Fruit fly (Drosophila melanogaster) whole organism, embryonic: ENCODE data around the gene CG4733.

Source experiments
- Aef1 ChIP-seq: fragments of 200-800 bp; sonication (Bioruptor generic); IDR thresholded peaks from 3 replicates; pipeline ENCODE4 v1.3.6; 2022; ENCODE audit warnings: missing biosample characterization, missing genetic modification characterization
- Awh ChIP-seq: fragments of 200-800 bp; sonication (Bioruptor generic); IDR thresholded peaks from 2 replicates; pipeline ENCODE4, ENCODE4 v1.3.6; 2022; ENCODE audit warnings: missing biosample characterization, missing genetic modification characterization
- BtbVII ChIP-seq: fragments of 200-800 bp; sonication (Bioruptor generic); optimal IDR thresholded peaks from 3 replicates; lab custom pipeline; 2017; ENCODE audit warnings: missing biosample characterization, mild to moderate bottlenecking, missing genetic modification characterization
- CG1233 ChIP-seq: fragments of 200-800 bp; sonication (Bioruptor generic); optimal IDR thresholded peaks from 4 replicates; lab custom pipeline; 2018; ENCODE audit warnings: missing biosample characterization, mild to moderate bottlenecking, missing genetic modification characterization
- CG13296 ChIP-seq: fragments of 200-800 bp; sonication (Bioruptor generic); optimal IDR thresholded peaks from 3 replicates; lab custom pipeline; 2018; ENCODE audit warnings: missing biosample characterization, mild to moderate bottlenecking, missing genetic modification characterization
- CG1603 ChIP-seq: fragments of 200-800 bp; sonication (Bioruptor generic); optimal IDR thresholded peaks from 2 replicates; lab custom pipeline; 2019; ENCODE audit warnings: missing biosample characterization, mild to moderate bottlenecking, missing genetic modification characterization, moderate library complexity
- CG1647 ChIP-seq: fragments of 200-800 bp; sonication (Bioruptor generic); optimal IDR thresholded peaks from 3 replicates; lab custom pipeline; 2016; ENCODE audit warnings: missing biosample characterization, missing genetic modification characterization
- CG17829 ChIP-seq: fragments of 200-800 bp; optimal IDR thresholded peaks from 2 replicates; lab custom pipeline; 2019; ENCODE audit warnings: missing biosample characterization, mild to moderate bottlenecking, missing genetic modification characterization, moderate library complexity
- CG18476 ChIP-seq: fragments of 200-800 bp; sonication (Bioruptor generic); optimal IDR thresholded peaks from 2 replicates; lab custom pipeline; 2016; ENCODE audit warnings: missing biosample characterization, mild to moderate bottlenecking, missing genetic modification characterization
- CG2116 ChIP-seq: fragments of 200-800 bp; sonication (Bioruptor generic); optimal IDR thresholded peaks from 3 replicates; lab custom pipeline; 2018; ENCODE audit warnings: missing biosample characterization, mild to moderate bottlenecking, missing genetic modification characterization
- CG34224 ChIP-seq: fragments of 200-800 bp; sonication (Bioruptor generic); IDR thresholded peaks from 3 replicates; pipeline ENCODE4 v1.3.6; 2022; ENCODE audit warnings: missing biosample characterization, missing genetic modification characterization; ENCODE audit not compliant: partially characterized antibody
- CG34376 ChIP-seq: fragments of 200-800 bp; sonication (Bioruptor generic); optimal IDR thresholded peaks from 2 replicates; lab custom pipeline; 2018; ENCODE audit warnings: missing biosample characterization, mild to moderate bottlenecking, missing genetic modification characterization
- CG3847 ChIP-seq: fragments of 200-800 bp; sonication (Bioruptor generic); IDR thresholded peaks from 2 replicates; pipeline ENCODE4 v1.3.6; 2022; ENCODE audit warnings: missing biosample characterization, missing genetic modification characterization
- CG5180 ChIP-seq: fragments of 200-800 bp; sonication (Bioruptor generic); optimal IDR thresholded peaks from 3 replicates; lab custom pipeline; 2017; ENCODE audit warnings: missing biosample characterization, missing genetic modification characterization, mild to moderate bottlenecking, moderate library complexity, missing genetic modification reagents
- CG7786 ChIP-seq: fragments of 200-800 bp; sonication (Bioruptor generic); optimal IDR thresholded peaks from 2 replicates; lab custom pipeline; 2016; ENCODE audit warnings: missing biosample characterization, missing genetic modification characterization
- CG7928 ChIP-seq: fragments of 200-800 bp; sonication (Bioruptor generic); optimal IDR thresholded peaks from 2 replicates; lab custom pipeline; 2017; ENCODE audit warnings: missing biosample characterization, mild to moderate bottlenecking, missing genetic modification characterization
- CG7963 ChIP-seq: fragments of 200-800 bp; sonication (Bioruptor generic); IDR thresholded peaks from 3 replicates; pipeline ENCODE4 v1.3.6; 2022; ENCODE audit warnings: missing biosample characterization, missing genetic modification characterization; ENCODE audit not compliant: partially characterized antibody
- CG9876 ChIP-seq: fragments of 200-800 bp; sonication (Bioruptor generic); optimal IDR thresholded peaks from 2 replicates; lab custom pipeline; 2016; ENCODE audit warnings: missing biosample characterization, missing genetic modification characterization
- CHES-1-like ChIP-seq: fragments of 200-800 bp; sonication (Bioruptor generic); optimal IDR thresholded peaks from 2 replicates; lab custom pipeline; 2016; ENCODE audit warnings: missing biosample characterization, missing genetic modification characterization
- CoRest ChIP-seq: fragments of 200-800 bp; sonication (Bioruptor generic); optimal IDR thresholded peaks from 3 replicates; lab custom pipeline; 2018; ENCODE audit warnings: missing biosample characterization, mild to moderate bottlenecking, missing genetic modification characterization, moderate library complexity
- HmgD ChIP-seq: fragments of 200-800 bp; sonication (Bioruptor generic); optimal IDR thresholded peaks from 3 replicates; lab custom pipeline; 2016; ENCODE audit warnings: missing biosample characterization, missing genetic modification characterization
- Hmr ChIP-seq: fragments of 200-800 bp; sonication (Bioruptor generic); optimal IDR thresholded peaks from 3 replicates; lab custom pipeline; 2017; ENCODE audit warnings: mild to moderate bottlenecking, missing biosample characterization, missing genetic modification reagents, missing genetic modification characterization
- Lhr ChIP-seq: fragments of 200-800 bp; sonication (Bioruptor generic); optimal IDR thresholded peaks from 3 replicates; lab custom pipeline; 2017; ENCODE audit warnings: mild to moderate bottlenecking, missing biosample characterization, missing genetic modification reagents, missing genetic modification characterization
- Max ChIP-seq: fragments of 200-800 bp; sonication (Bioruptor generic); optimal IDR thresholded peaks from 2 replicates; lab custom pipeline; 2016; ENCODE audit warnings: missing biosample characterization, mild to moderate bottlenecking, missing genetic modification characterization
- NK7.1 ChIP-seq: fragments of 200-800 bp; sonication (Bioruptor generic); optimal IDR thresholded peaks from 3 replicates; lab custom pipeline; 2016; ENCODE audit warnings: missing biosample characterization, missing genetic modification characterization
- Oli ChIP-seq: fragments of 200-800 bp; sonication (Bioruptor generic); optimal IDR thresholded peaks from 2 replicates; lab custom pipeline; 2018; ENCODE audit warnings: missing biosample characterization, mild to moderate bottlenecking, missing genetic modification characterization, moderate library complexity
- Optix ChIP-seq: fragments of 200-800 bp; sonication (Bioruptor generic); IDR thresholded peaks from 3 replicates; pipeline ENCODE4 v1.3.6; 2022; ENCODE audit warnings: missing biosample characterization, missing genetic modification characterization
- Poxn ChIP-seq: fragments of 200-800 bp; sonication (Bioruptor generic); IDR thresholded peaks from 2 replicates; pipeline ENCODE4 v1.3.6; 2022; ENCODE audit warnings: missing biosample characterization, missing genetic modification characterization
- Sox102F ChIP-seq: fragments of 200-800 bp; sonication (Bioruptor generic); optimal IDR thresholded peaks from 2 replicates; lab custom pipeline; 2018; ENCODE audit warnings: missing biosample characterization, mild to moderate bottlenecking, missing genetic modification characterization, moderate library complexity
- Trl ChIP-seq, 3 experiments: fragments of >200 bp in 2 of 3; fragments of 200-800 bp in 1 of 3; sonication (Bioruptor generic) in 1 of 3; optimal IDR thresholded peaks; 2 replicates in 1 of 3; 3 replicates in 2 of 3; lab custom pipeline; 2016 to 2017; ENCODE audit warnings: missing biosample characterization in 1 of 3, missing genetic modification characterization in 1 of 3
- Xbp1 ChIP-seq: fragments of 200-800 bp; sonication (Bioruptor generic); optimal IDR thresholded peaks from 3 replicates; lab custom pipeline; 2016; ENCODE audit warnings: missing biosample characterization, mild to moderate bottlenecking, missing genetic modification characterization
- ap ChIP-seq: fragments of 200-800 bp; sonication (Bioruptor generic); IDR thresholded peaks from 2 replicates; pipeline ENCODE4 v1.3.6; 2022; ENCODE audit warnings: missing biosample characterization, missing genetic modification characterization
- ara ChIP-seq: fragments of 200-800 bp; sonication (Bioruptor generic); IDR thresholded peaks from 2 replicates; pipeline ENCODE4 v1.3.6; 2022; ENCODE audit warnings: missing biosample characterization, missing genetic modification characterization
- bab2 ChIP-seq: fragments of 200-800 bp; sonication (Bioruptor generic); optimal IDR thresholded peaks from 2 replicates; lab custom pipeline; 2016; ENCODE audit warnings: missing biosample characterization, missing genetic modification characterization
- corto ChIP-seq: fragments of 200-800 bp; sonication (Bioruptor generic); optimal IDR thresholded peaks from 2 replicates; lab custom pipeline; 2016; ENCODE audit warnings: missing biosample characterization, mild to moderate bottlenecking, missing genetic modification characterization, moderate library complexity
- crc ChIP-seq: fragments of 200-800 bp; sonication (Bioruptor generic); optimal IDR thresholded peaks from 2 replicates; lab custom pipeline; 2016; ENCODE audit warnings: missing biosample characterization, missing genetic modification characterization
- cwo ChIP-seq: fragments of 200-800 bp; sonication (Bioruptor generic); optimal IDR thresholded peaks from 3 replicates; lab custom pipeline; 2017; ENCODE audit warnings: missing biosample characterization, missing genetic modification characterization, mild to moderate bottlenecking, moderate library complexity, missing genetic modification reagents
- fru ChIP-seq: fragments of >200 bp; optimal IDR thresholded peaks from 2 replicates; lab custom pipeline; 2017
- grau ChIP-seq: fragments of 200-800 bp; optimal IDR thresholded peaks from 3 replicates; lab custom pipeline; 2019; ENCODE audit warnings: missing biosample characterization, mild to moderate bottlenecking, missing genetic modification characterization, moderate library complexity
- hbn ChIP-seq: fragments of 200-800 bp; sonication (Bioruptor generic); IDR thresholded peaks from 2 replicates; pipeline ENCODE4 v1.3.6; 2022; ENCODE audit warnings: missing biosample characterization, missing genetic modification characterization; ENCODE audit not compliant: partially characterized antibody
- hth ChIP-seq: fragments of >200 bp; optimal IDR thresholded peaks from 2 replicates; lab custom pipeline; 2017; ENCODE audit warnings: inconsistent platforms
- nmo ChIP-seq: fragments of 200-800 bp; sonication (Bioruptor generic); optimal IDR thresholded peaks from 2 replicates; lab custom pipeline; 2018; ENCODE audit warnings: missing biosample characterization, mild to moderate bottlenecking, missing genetic modification characterization, moderate library complexity
- schlank ChIP-seq: fragments of 200-800 bp; sonication (Bioruptor generic); optimal IDR thresholded peaks from 2 replicates; lab custom pipeline; 2018; ENCODE audit warnings: missing biosample characterization, mild to moderate bottlenecking, missing genetic modification characterization
- sens ChIP-seq: fragments of 200-800 bp; sonication (Bioruptor generic); peaks from one replicate; lab custom pipeline; 2016; ENCODE audit warnings: missing biosample characterization, missing genetic modification characterization
- seq ChIP-seq: fragments of 200-800 bp; sonication (Bioruptor generic); IDR thresholded peaks from 2 replicates; pipeline ENCODE4 v1.3.6; 2022; ENCODE audit warnings: missing biosample characterization, missing genetic modification characterization
- ssp ChIP-seq: fragments of 200-800 bp; sonication (Bioruptor generic); IDR thresholded peaks from 2 replicates; pipeline ENCODE4 v1.3.6; 2022; ENCODE audit warnings: missing biosample characterization, missing genetic modification characterization
- tio ChIP-seq: fragments of 200-800 bp; sonication (Bioruptor generic); optimal IDR thresholded peaks from 2 replicates; lab custom pipeline; 2017; ENCODE audit warnings: missing biosample characterization, missing genetic modification characterization, inconsistent platforms
- tup ChIP-seq: fragments of 200-800 bp; sonication (Bioruptor generic); optimal IDR thresholded peaks from 2 replicates; lab custom pipeline; 2016; ENCODE audit warnings: missing biosample characterization, mild to moderate bottlenecking, missing genetic modification characterization, moderate library complexity
- unc-4 ChIP-seq: fragments of 200-800 bp; sonication (Bioruptor generic); IDR thresholded peaks from 2 replicates; pipeline ENCODE4 v1.3.6; 2022; ENCODE audit warnings: missing biosample characterization, missing genetic modification characterization; ENCODE audit not compliant: partially characterized antibody
- wor ChIP-seq: fragments of 200-800 bp; sonication (Bioruptor generic); IDR thresholded peaks from 2 replicates; pipeline ENCODE4 v1.3.6; 2022; ENCODE audit warnings: missing biosample characterization, missing genetic modification characterization

Gene CG4733

DNA sequence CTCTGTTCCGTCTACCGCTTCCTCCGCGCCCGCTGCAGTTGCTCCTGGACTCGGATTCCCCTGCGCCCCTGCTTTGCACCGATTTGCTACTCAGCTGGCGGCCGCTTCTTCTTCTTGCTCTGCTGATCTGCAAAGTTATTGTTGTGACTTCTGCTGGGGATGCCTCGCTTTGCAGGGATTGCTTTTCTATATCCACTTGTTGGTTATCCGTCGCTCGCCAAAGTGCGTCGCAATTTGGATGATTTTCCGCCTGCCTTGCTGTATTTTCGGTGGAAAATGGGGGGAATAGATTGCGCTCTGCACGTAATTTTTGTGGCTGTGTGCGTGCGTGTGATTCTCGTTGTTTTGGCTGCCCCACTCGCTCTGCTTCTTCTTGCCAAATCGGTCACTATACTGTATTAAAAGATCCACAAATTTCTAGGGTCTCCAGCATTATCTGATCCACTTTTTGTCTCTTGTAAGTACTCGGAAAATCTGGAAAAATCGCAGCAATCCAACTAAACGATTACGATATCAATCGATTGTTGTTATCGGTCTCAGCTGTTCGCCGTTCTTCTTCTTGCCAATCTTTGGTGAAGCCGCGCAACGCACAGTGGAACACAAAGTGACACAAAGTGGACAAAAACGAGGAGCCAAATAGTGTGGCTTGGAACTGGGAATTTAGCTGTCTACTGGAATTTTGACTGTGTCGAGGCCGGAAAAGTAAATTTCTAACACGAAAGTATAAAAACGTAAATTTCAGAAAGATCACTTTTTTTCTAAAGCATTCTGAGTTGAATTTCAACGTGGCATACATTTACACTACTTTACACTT lies 12.6 kb downstream of the CG4733 start, which contains the start of gene ClpX (continued):
- TF ChIP-seq sens (GFP tag; lab: Kevin White, UChicago) (peak; percentile 80), CG9876 (no peak), ap (GFP tag; lab: Robert Waterston, UW) (no peak), CG1233 (GFP tag; lab: Kevin White, UChicago) (no peak), CG34376 (GFP tag; lab: Kevin White, UChicago) (peak; percentile 37), CoRest (peak; percentile 16), seq (GFP tag; lab: Robert Waterston, UW) (no peak), ara (GFP tag; lab: Robert Waterston, UW) (no peak), CG7963 (no peak), grau (tag; lab: Kevin White, UChicago) (peak; percentile 16), unc-4 (GFP tag; lab: Robert Waterston, UW) (peak; percentile 78), Aef1 (GFP tag; lab: Robert Waterston, UW) (no peak), hbn (GFP tag; lab: Robert Waterston, UW) (peak; percentile 70), Oli (tag; lab: Kevin White, UChicago) (no peak), CG34224 (GFP tag; lab: Robert Waterston, UW) (peak; percentile 80; the same call in 2 of the 3 replicates), Hmr (no peak), crc (GFP tag; lab: Kevin White, UChicago) (no peak), tup (no peak), bab2 (GFP tag; lab: Kevin White, UChicago) (no peak), schlank (tag; lab: Kevin White, UChicago) (no peak), Awh (GFP tag; lab: Robert Waterston, UW) (no peak), cwo (GFP tag; lab: Kevin White, UChicago) (no peak), CG7928 (GFP tag; lab: Kevin White, UChicago) (no peak), tio (GFP tag; lab: Kevin White, UChicago) (no peak), wor (no peak), NK7.1 (no peak), Lhr (no peak), CG17829 (peak; percentile 34), CG2116 (GFP tag; lab: Kevin White, UChicago) (peak; percentile 63), CG5180 (GFP tag; lab: Kevin White, UChicago) (no peak), CG1603 (peak; percentile 48), Xbp1 (GFP tag; lab: Kevin White, UChicago) (no peak), corto (no peak), Poxn (GFP tag; lab: Robert Waterston, UW) (no peak), nmo (GFP tag; lab: Kevin White, UChicago) (peak; percentile 26)

dm6 chr3R:19904865-19905373 lies 14.4 kb downstream of the CG4733 start, which contains the start of the genes Surf6 and RhoGAP92B:
Surf6 (minus strand) TSS chr3R:19904868.
RhoGAP92B (plus strand) TSS chr3R:19905164.
- peak; percentile 35 for TF ChIP-seq CG1647 (GFP tag; lab: Kevin White, UChicago)
- TF ChIP-seq Trl (optimal IDR thresholded peaks at IDR 0.05; lab: Kevin White, UChicago) = no peak
- TF ChIP-seq Trl (GFP tag; optimal IDR thresholded peaks at IDR 0.05; lab: Kevin White, UChicago) = peak; percentile 77
- TF ChIP-seq ssp = 0 out of 2 replicates have a peak, but pooled peaks have one; percentile 20
- TF ChIP-seq CG3847 = peak; percentile 86
- TF ChIP-seq CG13296 (GFP tag; lab: Kevin White, UChicago) = peak; percentile 71
- TF ChIP-seq CHES-1-like (GFP tag; lab: Kevin White, UChicago) = peak; percentile 63
- peak; percentile 23 for TF ChIP-seq CG18476 (GFP tag; lab: Kevin White, UChicago)
- peak; percentile 57 for TF ChIP-seq BtbVII (GFP tag; lab: Kevin White, UChicago)
- no peak for TF ChIP-seq Sox102F (GFP tag; lab: Kevin White, UChicago)
- TF ChIP-seq Optix (GFP tag; lab: Robert Waterston, UW) = 0 out of 3 replicates have a peak, but pooled peaks have one; percentile 41
- TF ChIP-seq HmgD = peak; percentile 74
- TF ChIP-seq Max (GFP tag; lab: Kevin White, UChicago) = peak; percentile 95
- no peak for TF ChIP-seq hth
- no peak for TF ChIP-seq fru (lab: Kevin White, UChicago)
- TF ChIP-seq CG7786 = peak; percentile 57
- TF ChIP-seq tup = no peak
